Fruit fly (Drosophila melanogaster) S2 (cell line): Measurements from ENCODE around the gene VhaM9.7-b.

Source experiments
- CG8478 ChIP-seq: fragments of >200 bp; optimal IDR thresholded peaks from 2 replicates; lab custom pipeline; 2018
- CTCF ChIP-seq, 2 experiments: fragments of >200 bp; optimal IDR thresholded peaks; 2 replicates each; lab custom pipeline; 2018

DNA sequence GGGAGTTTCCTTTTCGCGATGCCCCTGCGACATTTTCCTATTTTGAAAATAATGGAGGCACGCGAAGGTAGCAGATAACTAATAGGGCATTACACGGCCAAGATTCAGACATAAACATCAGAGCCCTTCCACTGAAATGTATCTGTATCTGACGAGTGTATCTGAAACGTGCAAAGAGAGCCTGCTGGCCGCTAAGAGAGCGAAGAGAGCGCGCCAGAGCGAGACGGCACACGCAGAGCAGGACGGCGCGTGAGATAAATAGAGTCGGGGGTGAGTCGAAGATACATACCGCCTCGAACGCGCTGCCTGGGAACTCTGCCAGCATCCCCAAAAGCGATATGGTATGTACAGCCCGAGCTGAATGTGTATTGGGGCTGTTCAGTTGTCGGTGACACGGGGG, 45.0 kb downstream of the VhaM9.7-b start:
- TF ChIP-seq CTCF (optimal IDR thresholded peaks at IDR 0.05; lab: Kevin White, UChicago) (peak in 1 of 2 experiments; percentile 3), CG8478 (lab: Kevin White, UChicago) (no peak)
